Fruit fly (Drosophila melanogaster): ENCODE data around the gene Cad86C.

Cad86C gene

dm6 chr3R:10849515-10849973 is 22.7 kb downstream of the Cad86C start, which contains the start of gene CG42394 (continued):
- TF ChIP-seq CrebB (tag; optimal IDR thresholded peaks at IDR 0.05) = peak; percentile 79
- TF ChIP-seq stc (GFP tag; IDR thresholded peaks at IDR 0.05) = peak; percentile 95
- peak; percentile 62 for TF ChIP-seq CG16863 (GFP tag; optimal IDR thresholded peaks at IDR 0.05)
- TF ChIP-seq CG12299 (tag; optimal IDR thresholded peaks at IDR 0.05) = peak; percentile 91
- peak; percentile 91 for TF ChIP-seq sqz (GFP tag; optimal IDR thresholded peaks at IDR 0.05)
- TF ChIP-seq CG31365 (tag; optimal IDR thresholded peaks at IDR 0.05) = peak; percentile 40
- no peak for TF ChIP-seq gfzf (GFP tag; optimal IDR thresholded peaks at IDR 0.05)
- TF ChIP-seq salm (tag; optimal IDR thresholded peaks at IDR 0.05) = peak; percentile 83
- peak; percentile 39 for TF ChIP-seq repo (GFP tag; optimal IDR thresholded peaks at IDR 0.05)
- no peak for TF ChIP-seq her (GFP tag; optimal IDR thresholded peaks at IDR 0.05)
- peak; percentile 68 for TF ChIP-seq NC2β (GFP tag; optimal IDR thresholded peaks at IDR 0.05)
- TF ChIP-seq YL-1 (GFP tag; optimal IDR thresholded peaks at IDR 0.05) = peak; percentile 80
- TF ChIP-seq CG8765 (GFP tag; IDR thresholded peaks at IDR 0.05) = peak; percentile 89
- peak; percentile 96 for TF ChIP-seq CG1233 (GFP tag; optimal IDR thresholded peaks at IDR 0.05)
- TF ChIP-seq CG6689 (GFP tag; IDR thresholded peaks at IDR 0.05) = peak; percentile 93
- peak; percentile 85 for TF ChIP-seq CG6175 (GFP tag; IDR thresholded peaks at IDR 0.05)
- no peak for TF ChIP-seq Neu2 (GFP tag; optimal IDR thresholded peaks at IDR 0.05; ENCODE audit: borderline replicate concordance)
- TF ChIP-seq CG8089 (GFP tag; optimal IDR thresholded peaks at IDR 0.05) = peak; percentile 51
- peak; percentile 85 for TF ChIP-seq MBD-R2 (GFP tag; IDR thresholded peaks at IDR 0.05)
- peak; percentile 96 for TF ChIP-seq Spps (tag; optimal IDR thresholded peaks at IDR 0.05)
- peak; percentile 91 for TF ChIP-seq Awh (GFP tag; IDR thresholded peaks at IDR 0.05)
- peak; percentile 88 for TF ChIP-seq Rx (GFP tag; IDR thresholded peaks at IDR 0.05)
- TF ChIP-seq Fer2 (tag; optimal IDR thresholded peaks at IDR 0.05) = peak; percentile 87
- peak; percentile 96 for TF ChIP-seq CG17359 (tag; optimal IDR thresholded peaks at IDR 0.05)
- TF ChIP-seq CG18764 (GFP tag; optimal IDR thresholded peaks at IDR 0.05) = peak; percentile 92
- no peak for TF ChIP-seq p53 (GFP tag; optimal IDR thresholded peaks at IDR 0.05)
- TF ChIP-seq CG1832 (GFP tag; optimal IDR thresholded peaks at IDR 0.05) = no peak
- TF ChIP-seq CG4360 (GFP tag; IDR thresholded peaks at IDR 0.05) = peak; percentile 72
- TF ChIP-seq trh (GFP tag; optimal IDR thresholded peaks at IDR 0.05) = peak; percentile 90
- peak; percentile 87 for TF ChIP-seq twi (tag; optimal IDR thresholded peaks at IDR 0.05)
- peak; percentile 70 for TF ChIP-seq schlank (tag; optimal IDR thresholded peaks at IDR 0.05)
- TF ChIP-seq cas (GFP tag; IDR thresholded peaks at IDR 0.05) = peak; percentile 90
- TF ChIP-seq CG4854 (GFP tag; optimal IDR thresholded peaks at IDR 0.05) = no peak
- peak; percentile 96 for TF ChIP-seq ci (GFP tag; IDR thresholded peaks at IDR 0.05)
- peak; percentile 90 for TF ChIP-seq sim (GFP tag; IDR thresholded peaks at IDR 0.05)
- TF ChIP-seq tio (GFP tag; optimal IDR thresholded peaks at IDR 0.05) = peak; percentile 89
- TF ChIP-seq CG6813 (GFP tag; optimal IDR thresholded peaks at IDR 0.05) = peak; percentile 97
- peak; percentile 78 for TF ChIP-seq CG10274 (GFP tag; optimal IDR thresholded peaks at IDR 0.05)
- peak; percentile 93 for TF ChIP-seq H2.0 (GFP tag; IDR thresholded peaks at IDR 0.05)
- TF ChIP-seq lilli (GFP tag; optimal IDR thresholded peaks at IDR 0.05) = peak; percentile 89
- no peak for TF ChIP-seq cg (GFP tag; optimal IDR thresholded peaks at IDR 0.05)
- peak; percentile 96 for TF ChIP-seq CG6683 (GFP tag; optimal IDR thresholded peaks at IDR 0.05)
- TF ChIP-seq Ets97D (GFP tag; optimal IDR thresholded peaks at IDR 0.05) = peak; percentile 40
- peak; percentile 30 for TF ChIP-seq pfk (GFP tag; optimal IDR thresholded peaks at IDR 0.05)
- no peak for TF ChIP-seq HmgD (GFP tag; optimal IDR thresholded peaks at IDR 0.05)
- peak; percentile 97 for TF ChIP-seq zen (tag; optimal IDR thresholded peaks at IDR 0.05)
- TF ChIP-seq CG31441 (GFP tag; IDR thresholded peaks at IDR 0.05) = peak; percentile 99
- TF ChIP-seq CG10431 (GFP tag; optimal IDR thresholded peaks at IDR 0.05) = peak; percentile 79
- TF ChIP-seq CG14667 (GFP tag; IDR thresholded peaks at IDR 0.05) = peak; percentile 84
- TF ChIP-seq tll (GFP tag; optimal IDR thresholded peaks at IDR 0.05) = no peak
- TF ChIP-seq Max (GFP tag; optimal IDR thresholded peaks at IDR 0.05) = peak; percentile 96
